Fruit fly (Drosophila melanogaster): ENCODE measurements around the gene CG10431.

- TF ChIP-seq CG12605 (GFP tag; IDR thresholded peaks at IDR 0.05) (no peak), CG8159 (tag; optimal IDR thresholded peaks at IDR 0.05) (no peak), Ets98B (GFP tag; IDR thresholded peaks at IDR 0.05) (no peak), CG13204 (GFP tag; optimal IDR thresholded peaks at IDR 0.05) (no peak), gl (tag; optimal IDR thresholded peaks at IDR 0.05) (no peak), Pif1A (GFP tag; optimal IDR thresholded peaks at IDR 0.05) (no peak), Pif1B (GFP tag; optimal IDR thresholded peaks at IDR 0.05) (no peak), CG15710 (tag; optimal IDR thresholded peaks at IDR 0.05) (no peak), fd96Ca (GFP tag; IDR thresholded peaks at IDR 0.05) (no peak), CG14655 (GFP tag; optimal IDR thresholded peaks at IDR 0.05) (no peak), CG34367 (tag; optimal IDR thresholded peaks at IDR 0.05) (no peak), EcR (GFP tag; optimal IDR thresholded peaks at IDR 0.05) (no peak)
Observed at dm6 chr2L:19010037-19010436, 35.5 kb downstream of the CG10431 start.
